Fruit fly (Drosophila melanogaster) whole organism, adult: ENCODE results near the gene dan.

Experiments used
- CG12768 ChIP-seq: fragments of 200-800 bp; sonication (Bioruptor generic); optimal IDR thresholded peaks from 2 replicates; lab custom pipeline; 2017; ENCODE audit warnings: missing biosample characterization, missing genetic modification characterization, mild to moderate bottlenecking, moderate library complexity, missing genetic modification reagents
- CG1620 ChIP-seq: fragments of 200-800 bp; sonication (Bioruptor generic); optimal IDR thresholded peaks from 2 replicates; lab custom pipeline; 2016; ENCODE audit warnings: missing biosample characterization, missing genetic modification characterization
- pad ChIP-seq: fragments of 200-800 bp; sonication (Bioruptor generic); optimal IDR thresholded peaks from 3 replicates; lab custom pipeline; 2017; ENCODE audit warnings: missing biosample characterization, missing genetic modification characterization, mild to moderate bottlenecking, moderate library complexity, missing genetic modification reagents

DNA sequence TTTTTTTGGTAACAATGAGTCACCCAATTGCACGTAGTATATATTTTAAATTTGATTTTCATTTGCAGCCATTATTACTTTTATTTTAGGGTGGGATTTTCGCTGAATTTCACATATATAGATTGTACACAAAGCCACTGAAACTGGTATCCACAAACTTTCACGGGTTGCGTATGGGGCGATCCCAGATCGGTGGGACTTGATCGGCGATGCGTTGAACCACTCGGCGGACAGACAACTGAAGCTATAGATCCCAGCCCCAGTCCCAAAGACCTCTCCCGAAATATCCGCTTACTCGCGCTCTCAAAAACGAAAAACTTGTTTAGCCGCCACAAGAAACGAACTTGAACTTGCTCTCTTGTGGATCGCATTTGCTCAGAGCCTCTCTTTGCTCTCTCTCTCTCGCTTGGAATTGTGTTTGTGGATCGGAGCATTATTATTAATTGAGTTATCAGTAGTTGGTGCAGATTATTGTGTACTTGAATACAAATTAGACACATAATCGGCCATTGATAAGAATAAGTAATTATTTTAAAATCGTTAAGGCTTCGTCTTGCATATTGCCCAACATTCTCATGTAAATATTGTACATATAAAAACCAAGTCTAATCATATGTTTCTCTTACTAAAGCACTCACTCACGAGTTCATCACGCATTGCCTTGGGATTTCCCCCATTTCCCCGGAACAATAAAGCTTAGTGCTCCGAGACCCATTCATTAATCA is 24.0 kb downstream of the dan start, which contains the start of gene Cad96Ca:
- TF ChIP-seq CG1620 (GFP tag; lab: Kevin White, UChicago) = no peak
- no peak for TF ChIP-seq CG12768 (GFP tag; lab: Kevin White, UChicago)
- no peak for TF ChIP-seq pad (GFP tag; lab: Kevin White, UChicago)
